Fruit fly (Drosophila melanogaster) whole organism, prepupa: Measurements from ENCODE around the gene CG43736.

Source experiments
- CG10631 ChIP-seq: fragments of 200-800 bp; sonication (Bioruptor generic); optimal IDR thresholded peaks from 2 replicates; lab custom pipeline; 2016; ENCODE audit warnings: missing biosample characterization, missing genetic modification characterization
- CG10669 ChIP-seq: fragments of 200-800 bp; sonication (Bioruptor generic); optimal IDR thresholded peaks from 3 replicates; lab custom pipeline; 2018; ENCODE audit warnings: missing biosample characterization, mild to moderate bottlenecking, missing genetic modification characterization, moderate library complexity
- CG11294 ChIP-seq: fragments of 200-800 bp; sonication (Bioruptor generic); IDR thresholded peaks from 2 replicates; pipeline ENCODE4 v1.3.6; 2022; ENCODE audit warnings: missing biosample characterization, missing genetic modification characterization
- CG11902 ChIP-seq: fragments of 200-800 bp; sonication (Bioruptor generic); optimal IDR thresholded peaks from 3 replicates; lab custom pipeline; 2016; ENCODE audit warnings: missing biosample characterization, missing genetic modification characterization
- CG3032 ChIP-seq: fragments of 200-800 bp; optimal IDR thresholded peaks from 2 replicates; lab custom pipeline; 2019; ENCODE audit warnings: missing biosample characterization, mild to moderate bottlenecking, missing genetic modification characterization, moderate library complexity
- CG32006 ChIP-seq: fragments of 200-800 bp; sonication (Bioruptor generic); optimal IDR thresholded peaks from 3 replicates; lab custom pipeline; 2017; ENCODE audit warnings: missing biosample characterization, mild to moderate bottlenecking, missing genetic modification characterization
- CG3919 ChIP-seq: fragments of 200-800 bp; sonication (Bioruptor generic); optimal IDR thresholded peaks from 3 replicates; lab custom pipeline; 2016; ENCODE audit warnings: missing biosample characterization, missing genetic modification characterization
- CG4318 ChIP-seq: fragments of 200-800 bp; sonication (Bioruptor generic); optimal IDR thresholded peaks from 3 replicates; lab custom pipeline; 2017; ENCODE audit warnings: missing biosample characterization, mild to moderate bottlenecking, missing genetic modification characterization
- CG6792 ChIP-seq: fragments of 200-800 bp; sonication (Bioruptor generic); optimal IDR thresholded peaks from 3 replicates; lab custom pipeline; 2016; ENCODE audit warnings: missing biosample characterization, missing genetic modification characterization
- CG6854 ChIP-seq: fragments of 200-800 bp; sonication (Bioruptor generic); optimal IDR thresholded peaks from 2 replicates; lab custom pipeline; 2017; ENCODE audit warnings: missing biosample characterization, mild to moderate bottlenecking, missing genetic modification characterization
- CG7368 ChIP-seq: fragments of 200-800 bp; sonication (Bioruptor generic); optimal IDR thresholded peaks from 3 replicates; lab custom pipeline; 2016; ENCODE audit warnings: missing biosample characterization, missing genetic modification characterization
- CG8119 ChIP-seq: fragments of 200-800 bp; sonication (Bioruptor generic); IDR thresholded peaks from 3 replicates; pipeline ENCODE4 v1.3.6; 2022; ENCODE audit warnings: missing biosample characterization, missing genetic modification characterization
- CG8632 ChIP-seq: fragments of 200-800 bp; sonication (Bioruptor generic); optimal IDR thresholded peaks from 3 replicates; lab custom pipeline; 2016; ENCODE audit warnings: missing biosample characterization, missing genetic modification characterization
- CG9139 ChIP-seq: fragments of 200-800 bp; sonication (Bioruptor generic); optimal IDR thresholded peaks from 3 replicates; lab custom pipeline; 2017; ENCODE audit warnings: missing biosample characterization, mild to moderate bottlenecking, missing genetic modification characterization
- Eip75B ChIP-seq: fragments of 200-800 bp; sonication (Bioruptor generic); optimal IDR thresholded peaks from 3 replicates; lab custom pipeline; 2016; ENCODE audit warnings: missing biosample characterization, missing genetic modification characterization
- Eip93F ChIP-seq: fragments of 200-800 bp; sonication (Bioruptor generic); optimal IDR thresholded peaks from 2 replicates; lab custom pipeline; 2016; ENCODE audit warnings: missing biosample characterization, mild to moderate bottlenecking, missing genetic modification characterization
- Ets21C ChIP-seq: fragments of 200-800 bp; sonication (Bioruptor generic); optimal IDR thresholded peaks from 3 replicates; lab custom pipeline; 2016; ENCODE audit warnings: missing biosample characterization, missing genetic modification characterization
- Ets96B ChIP-seq: fragments of 200-800 bp; optimal IDR thresholded peaks from 2 replicates; lab custom pipeline; 2019; ENCODE audit warnings: missing biosample characterization, mild to moderate bottlenecking, missing genetic modification characterization, moderate library complexity
- Hr4 ChIP-seq: fragments of 200-800 bp; sonication (Bioruptor generic); optimal IDR thresholded peaks from 3 replicates; lab custom pipeline; 2016; ENCODE audit warnings: missing biosample characterization, missing genetic modification characterization
- Lpt ChIP-seq: fragments of 200-800 bp; sonication (Bioruptor generic); optimal IDR thresholded peaks from 3 replicates; lab custom pipeline; 2016; ENCODE audit warnings: missing biosample characterization, missing genetic modification characterization
- Met ChIP-seq: fragments of 200-800 bp; sonication (Bioruptor generic); optimal IDR thresholded peaks from 3 replicates; lab custom pipeline; 2016; ENCODE audit warnings: missing biosample characterization, missing genetic modification characterization
- OdsH ChIP-seq: fragments of 200-800 bp; sonication (Bioruptor generic); optimal IDR thresholded peaks from 3 replicates; lab custom pipeline; 2016; ENCODE audit warnings: missing biosample characterization, missing genetic modification characterization
- Smox ChIP-seq: fragments of 200-800 bp; sonication (Bioruptor generic); optimal IDR thresholded peaks from 3 replicates; lab custom pipeline; 2016; ENCODE audit warnings: missing biosample characterization, missing genetic modification characterization
- Sox102F ChIP-seq: fragments of 200-800 bp; sonication (Bioruptor generic); optimal IDR thresholded peaks from 2 replicates; lab custom pipeline; 2016; ENCODE audit warnings: missing biosample characterization, mild to moderate bottlenecking, missing genetic modification characterization
- Sox14 ChIP-seq: fragments of 200-800 bp; sonication (Bioruptor generic); optimal IDR thresholded peaks from 3 replicates; lab custom pipeline; 2016; ENCODE audit warnings: missing biosample characterization, missing genetic modification characterization
- Sox15 ChIP-seq: fragments of 200-800 bp; sonication (Bioruptor generic); optimal IDR thresholded peaks from 3 replicates; lab custom pipeline; 2016; ENCODE audit warnings: missing biosample characterization, missing genetic modification characterization
- achi ChIP-seq: fragments of 200-800 bp; sonication (Bioruptor generic); optimal IDR thresholded peaks from 3 replicates; lab custom pipeline; 2016; ENCODE audit warnings: missing biosample characterization, missing genetic modification characterization
- acj6 ChIP-seq: fragments of 200-800 bp; sonication (Bioruptor generic); optimal IDR thresholded peaks from 3 replicates; lab custom pipeline; 2016; ENCODE audit warnings: missing biosample characterization, missing genetic modification characterization
- cyc ChIP-seq: fragments of 200-800 bp; sonication (Bioruptor generic); optimal IDR thresholded peaks from 3 replicates; lab custom pipeline; 2016; ENCODE audit warnings: missing biosample characterization, missing genetic modification characterization
- dac ChIP-seq: fragments of 200-800 bp; sonication (Bioruptor generic); optimal IDR thresholded peaks from 2 replicates; lab custom pipeline; 2017; ENCODE audit warnings: missing biosample characterization, mild to moderate bottlenecking, missing genetic modification characterization
- dsx ChIP-seq: fragments of 200-800 bp; optimal IDR thresholded peaks from 3 replicates; lab custom pipeline; 2019; ENCODE audit warnings: missing biosample characterization, mild to moderate bottlenecking, missing genetic modification characterization, moderate library complexity; ENCODE audit not compliant: poor library complexity, severe bottlenecking
- eg ChIP-seq: fragments of 200-800 bp; sonication (Bioruptor generic); IDR thresholded peaks from 3 replicates; pipeline ENCODE4 v1.3.6; 2022; ENCODE audit warnings: missing biosample characterization, missing genetic modification characterization
- esn ChIP-seq: fragments of 200-800 bp; sonication (Bioruptor generic); optimal IDR thresholded peaks from 2 replicates; lab custom pipeline; 2016; ENCODE audit warnings: missing biosample characterization, mild to moderate bottlenecking, missing genetic modification characterization, moderate library complexity
- fd59A ChIP-seq: fragments of 200-800 bp; sonication (Bioruptor generic); optimal IDR thresholded peaks from 2 replicates; lab custom pipeline; 2017; ENCODE audit warnings: missing biosample characterization, mild to moderate bottlenecking, missing genetic modification characterization, missing genetic modification reagents
- fd85E ChIP-seq: fragments of 200-800 bp; sonication (Bioruptor generic); optimal IDR thresholded peaks from 3 replicates; lab custom pipeline; 2016; ENCODE audit warnings: missing biosample characterization, missing genetic modification characterization
- fkh ChIP-seq: fragments of 200-800 bp; sonication (Bioruptor generic); optimal IDR thresholded peaks from 3 replicates; lab custom pipeline; 2017; ENCODE audit warnings: missing biosample characterization, mild to moderate bottlenecking, missing genetic modification characterization, moderate library complexity
- lz ChIP-seq: fragments of 200-800 bp; sonication (Bioruptor generic); optimal IDR thresholded peaks from 3 replicates; lab custom pipeline; 2016; ENCODE audit warnings: missing biosample characterization, missing genetic modification characterization
- net ChIP-seq: fragments of 200-800 bp; sonication (Bioruptor generic); optimal IDR thresholded peaks from 3 replicates; lab custom pipeline; 2016; ENCODE audit warnings: missing biosample characterization, missing genetic modification characterization
- pdm3 ChIP-seq: fragments of 200-800 bp; sonication (Bioruptor generic); optimal IDR thresholded peaks from 3 replicates; lab custom pipeline; 2016; ENCODE audit warnings: missing biosample characterization, missing genetic modification characterization
- salr ChIP-seq, 2 experiments: fragments of 200-800 bp; sonication (Bioruptor generic); optimal IDR thresholded peaks; 3 replicates each; lab custom pipeline; 2016 to 2018; ENCODE audit warnings: missing biosample characterization in 2 of 2, missing genetic modification characterization in 2 of 2, mild to moderate bottlenecking in 1 of 2
- spab ChIP-seq: fragments of 200-800 bp; sonication (Bioruptor generic); optimal IDR thresholded peaks from 2 replicates; lab custom pipeline; 2017; ENCODE audit warnings: missing biosample characterization, mild to moderate bottlenecking, missing genetic modification characterization, missing genetic modification reagents
- ss ChIP-seq, 2 experiments: fragments of 200-800 bp; sonication (Bioruptor generic); optimal IDR thresholded peaks; 2 replicates in 1 of 2; 3 replicates in 1 of 2; lab custom pipeline; 2017 to 2018; ENCODE audit warnings: mild to moderate bottlenecking in 2 of 2, missing biosample characterization in 2 of 2, missing genetic modification characterization in 2 of 2, moderate library complexity in 1 of 2
- svp ChIP-seq: fragments of 200-800 bp; sonication (Bioruptor generic); peaks from one replicate; lab custom pipeline; 2016; ENCODE audit warnings: missing biosample characterization, missing genetic modification characterization
- vri ChIP-seq: fragments of 200-800 bp; sonication (Bioruptor generic); optimal IDR thresholded peaks from 3 replicates; lab custom pipeline; 2016; ENCODE audit warnings: missing biosample characterization, mild to moderate bottlenecking, missing genetic modification characterization

The CG43736 gene

DNA sequence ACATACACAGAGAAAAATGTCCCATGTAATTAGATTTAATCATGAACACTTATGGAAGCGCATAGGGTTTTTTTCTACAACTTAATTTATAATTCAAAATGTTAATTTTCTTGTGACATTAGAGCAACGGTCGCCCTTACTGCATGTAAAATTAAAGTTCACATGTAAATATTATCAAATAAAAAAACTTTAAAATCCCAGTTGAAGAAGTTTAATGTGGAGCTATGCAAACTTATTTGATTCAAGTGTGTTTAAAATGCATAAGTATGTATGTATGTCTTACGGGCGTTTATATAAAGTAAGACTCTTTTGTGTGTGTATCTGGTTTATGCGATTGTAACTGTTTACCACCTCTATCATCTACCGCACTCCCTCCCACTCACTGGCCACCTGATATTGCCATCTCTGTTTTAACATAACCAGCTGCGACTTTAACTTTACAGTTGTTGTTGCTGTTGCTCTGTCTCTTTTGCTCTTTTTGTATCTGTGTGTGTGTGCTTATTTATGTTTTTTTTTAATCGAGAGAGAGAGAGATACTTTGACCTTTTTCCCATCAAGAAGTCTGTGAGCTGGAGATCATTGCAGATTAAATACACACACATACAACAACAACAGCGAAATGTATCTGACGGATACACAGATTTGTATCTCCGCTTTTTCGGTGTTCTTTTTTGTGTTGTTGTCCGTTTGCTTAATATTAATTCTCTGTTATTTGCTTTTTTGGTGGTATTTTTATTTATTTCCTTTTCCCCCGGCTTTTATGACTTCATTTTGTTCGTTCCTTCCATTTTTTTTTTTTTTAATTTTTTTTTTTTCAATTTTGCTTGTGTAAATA, 8.1 kb upstream of the CG43736 start (continued):
- TF ChIP-seq vri (GFP tag; lab: Kevin White, UChicago) = peak; percentile 77
- peak; percentile 88 for TF ChIP-seq CG10631 (GFP tag; lab: Kevin White, UChicago)
- TF ChIP-seq Sox15 (GFP tag; lab: Kevin White, UChicago) = peak; percentile 90
- peak; percentile 87 for TF ChIP-seq CG3032 (tag; lab: Kevin White, UChicago)
- peak; percentile 86 for TF ChIP-seq dac (GFP tag; lab: Kevin White, UChicago)
- TF ChIP-seq spab (GFP tag; lab: Kevin White, UChicago) = peak; percentile 66
- TF ChIP-seq CG8632 = peak; percentile 88
- no peak for TF ChIP-seq CG6854 (GFP tag; lab: Kevin White, UChicago)
- TF ChIP-seq CG8119 (GFP tag; lab: Robert Waterston, UW) = peak; percentile 91
- peak; percentile 76 for TF ChIP-seq Lpt (GFP tag; lab: Kevin White, UChicago)
- TF ChIP-seq Eip75B (GFP tag; lab: Kevin White, UChicago) = peak; percentile 92
- peak; percentile 37; the same call in 1 of the 2 replicates for TF ChIP-seq CG11294
- TF ChIP-seq Eip93F (GFP tag; lab: Kevin White, UChicago) = peak; percentile 85
- peak; percentile 91 for TF ChIP-seq fkh (GFP tag; lab: Kevin White, UChicago)
- TF ChIP-seq lz (GFP tag; lab: Kevin White, UChicago) = peak; percentile 95
- TF ChIP-seq achi = peak; percentile 87

DNA sequence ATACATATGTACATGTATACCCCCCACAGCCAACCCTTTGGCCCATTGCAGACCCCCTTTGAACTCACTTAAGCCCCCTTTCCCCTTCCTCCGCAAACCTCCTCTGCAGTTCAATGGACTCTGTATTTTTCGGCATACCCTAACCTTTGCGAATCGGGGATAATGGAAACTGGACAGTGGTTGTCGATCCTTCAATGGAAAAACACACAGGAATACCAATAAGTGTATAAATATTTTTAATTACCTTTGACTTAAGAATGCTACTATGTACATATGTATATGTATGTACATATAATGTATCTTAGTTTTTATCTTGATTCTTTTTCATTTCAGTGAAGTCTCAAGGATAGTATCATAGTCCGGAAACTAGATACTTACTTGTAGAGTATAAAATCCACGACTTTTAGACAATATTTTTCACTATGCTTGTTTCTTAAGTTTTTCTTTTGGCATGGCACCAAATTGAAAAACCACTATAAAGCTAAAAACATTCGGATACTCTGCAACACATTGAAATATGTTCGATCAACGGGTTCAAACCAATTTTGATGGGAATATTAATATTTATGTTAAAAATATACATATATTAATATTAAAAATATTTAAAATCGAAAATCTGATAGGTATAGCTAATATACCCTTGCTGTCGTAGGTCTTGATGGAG, 7.2 kb upstream of the CG43736 start:
- TF ChIP-seq CG11294 (peak; percentile 54), Ets21C (GFP tag; lab: Kevin White, UChicago) (peak; percentile 16), Smox (peak; percentile 46), Hr4 (GFP tag; lab: Kevin White, UChicago) (peak; percentile 53), CG6792 (GFP tag; lab: Kevin White, UChicago) (peak; percentile 32), net (peak; percentile 46), esn (GFP tag; lab: Kevin White, UChicago) (peak; percentile 70), fd59A (GFP tag; lab: Kevin White, UChicago) (no peak), ss (GFP tag; optimal IDR thresholded peaks at IDR 0.05; lab: Kevin White, UChicago) (peak in 1 of 2 experiments; percentile 23), CG7368 (GFP tag; lab: Kevin White, UChicago) (peak; percentile 2), Sox14 (peak; percentile 17), CG32006 (GFP tag; lab: Kevin White, UChicago) (peak; percentile 79), vri (GFP tag; lab: Kevin White, UChicago) (no peak), salr (GFP tag; optimal IDR thresholded peaks at IDR 0.05; lab: Kevin White, UChicago) (peak in 1 of 2 experiments; percentile 53), CG3032 (tag; lab: Kevin White, UChicago) (peak; percentile 10), Eip75B (GFP tag; lab: Kevin White, UChicago) (peak; percentile 29), Sox15 (GFP tag; lab: Kevin White, UChicago) (peak; percentile 7), CG3919 (GFP tag; lab: Kevin White, UChicago) (peak; percentile 56), CG4318 (GFP tag; lab: Kevin White, UChicago) (peak; percentile 49), Lpt (GFP tag; lab: Kevin White, UChicago) (peak; percentile 12), Sox102F (GFP tag; lab: Kevin White, UChicago) (peak; percentile 8), svp (peak; percentile 77), achi (peak; percentile 52), Ets96B (tag; lab: Kevin White, UChicago) (peak; percentile 26), Met (peak; percentile 71), dac (GFP tag; lab: Kevin White, UChicago) (peak; percentile 13), fd85E (GFP tag; lab: Kevin White, UChicago) (no peak), fkh (GFP tag; lab: Kevin White, UChicago) (no peak), OdsH (GFP tag; lab: Kevin White, UChicago) (peak; percentile 52), dsx (peak; percentile 26), CG11902 (peak; percentile 7), eg (GFP tag; lab: Robert Waterston, UW) (peak; percentile 83), CG10669 (peak; percentile 42), pdm3 (GFP tag; lab: Kevin White, UChicago) (peak; percentile 47), acj6 (GFP tag; lab: Kevin White, UChicago) (peak; percentile 57), CG8632 (peak; percentile 56), cyc (peak; percentile 47), CG9139 (peak; percentile 21), CG10631 (GFP tag; lab: Kevin White, UChicago) (peak; percentile 54)
